Fruit fly (Drosophila melanogaster) whole organism, adult: ENCODE data around the gene pps.

Experiments used
- CG11617 ChIP-seq: fragments of 200-800 bp; sonication (Bioruptor generic); optimal IDR thresholded peaks from 2 replicates; lab custom pipeline; 2017; ENCODE audit warnings: mild to moderate bottlenecking, missing biosample characterization, missing genetic modification reagents, missing genetic modification characterization
- CG12768 ChIP-seq: fragments of 200-800 bp; sonication (Bioruptor generic); optimal IDR thresholded peaks from 2 replicates; lab custom pipeline; 2017; ENCODE audit warnings: missing biosample characterization, missing genetic modification characterization, mild to moderate bottlenecking, moderate library complexity, missing genetic modification reagents
- CG14711 ChIP-seq: fragments of 200-800 bp; sonication (Bioruptor generic); optimal IDR thresholded peaks from 2 replicates; lab custom pipeline; 2018; ENCODE audit warnings: missing biosample characterization, mild to moderate bottlenecking, missing genetic modification characterization, moderate library complexity
- CG1620 ChIP-seq: fragments of 200-800 bp; sonication (Bioruptor generic); optimal IDR thresholded peaks from 2 replicates; lab custom pipeline; 2016; ENCODE audit warnings: missing biosample characterization, missing genetic modification characterization
- CG33017 ChIP-seq: fragments of 200-800 bp; sonication (Bioruptor generic); optimal IDR thresholded peaks from 2 replicates; lab custom pipeline; 2018; ENCODE audit warnings: missing biosample characterization, mild to moderate bottlenecking, missing genetic modification characterization, moderate library complexity
- CG5204 ChIP-seq: fragments of 200-800 bp; sonication (Bioruptor generic); optimal IDR thresholded peaks from 2 replicates; lab custom pipeline; 2016; ENCODE audit warnings: missing biosample characterization, missing genetic modification characterization
- CG7045 ChIP-seq: fragments of 200-800 bp; sonication (Bioruptor generic); optimal IDR thresholded peaks from 2 replicates; lab custom pipeline; 2017; ENCODE audit warnings: missing biosample characterization, mild to moderate bottlenecking, missing genetic modification characterization
- CG7101 ChIP-seq: fragments of 200-800 bp; sonication (Bioruptor generic); optimal IDR thresholded peaks from 2 replicates; lab custom pipeline; 2018; ENCODE audit warnings: missing biosample characterization, mild to moderate bottlenecking, missing genetic modification characterization, moderate library complexity
- Clk ChIP-seq: fragments of 200-800 bp; sonication (Bioruptor generic); optimal IDR thresholded peaks from 2 replicates; lab custom pipeline; 2017; ENCODE audit warnings: missing biosample characterization, missing genetic modification characterization
- Crg-1 ChIP-seq: fragments of 200-800 bp; sonication (Bioruptor generic); optimal IDR thresholded peaks from 2 replicates; lab custom pipeline; 2016; ENCODE audit warnings: missing biosample characterization, missing genetic modification characterization
- Hr96 ChIP-seq: fragments of 200-800 bp; sonication (Bioruptor generic); optimal IDR thresholded peaks from 2 replicates; lab custom pipeline; 2016; ENCODE audit warnings: missing biosample characterization, missing genetic modification characterization
- Mnt ChIP-seq: fragments of 200-800 bp; sonication (Bioruptor generic); optimal IDR thresholded peaks from 2 replicates; lab custom pipeline; 2016; ENCODE audit warnings: missing biosample characterization, mild to moderate bottlenecking, missing genetic modification characterization
- bab1 ChIP-seq: fragments of 200-800 bp; sonication (Bioruptor generic); optimal IDR thresholded peaks from 3 replicates; lab custom pipeline; 2019; ENCODE audit warnings: missing biosample characterization, mild to moderate bottlenecking, missing genetic modification characterization, moderate library complexity
- cic ChIP-seq: fragments of 200-800 bp; sonication (Bioruptor generic); optimal IDR thresholded peaks from 2 replicates; lab custom pipeline; 2017; ENCODE audit warnings: missing biosample characterization, mild to moderate bottlenecking, missing genetic modification characterization, moderate library complexity
- cnc ChIP-seq, 2 experiments: fragments of >200 bp; optimal IDR thresholded peaks; 2 replicates each; lab custom pipeline; 2017
- kay ChIP-seq: fragments of 200-800 bp; sonication (Bioruptor generic); peaks from one replicate; lab custom pipeline; 2016; ENCODE audit warnings: missing biosample characterization, missing genetic modification characterization, borderline replicate concordance
- ovo ChIP-seq: fragments of 200-800 bp; sonication (Bioruptor generic); optimal IDR thresholded peaks from 2 replicates; lab custom pipeline; 2016; ENCODE audit warnings: missing biosample characterization, missing genetic modification characterization
- pad ChIP-seq: fragments of 200-800 bp; sonication (Bioruptor generic); optimal IDR thresholded peaks from 3 replicates; lab custom pipeline; 2017; ENCODE audit warnings: missing biosample characterization, missing genetic modification characterization, mild to moderate bottlenecking, moderate library complexity, missing genetic modification reagents
- tj ChIP-seq: fragments of 200-800 bp; sonication (Bioruptor generic); optimal IDR thresholded peaks from 3 replicates; lab custom pipeline; 2017; ENCODE audit warnings: missing biosample characterization, mild to moderate bottlenecking, missing genetic modification characterization, moderate library complexity
- toe ChIP-seq: fragments of 200-800 bp; sonication (Bioruptor generic); optimal IDR thresholded peaks from 2 replicates; lab custom pipeline; 2016; ENCODE audit warnings: missing biosample characterization, missing genetic modification characterization

The pps gene

DNA sequence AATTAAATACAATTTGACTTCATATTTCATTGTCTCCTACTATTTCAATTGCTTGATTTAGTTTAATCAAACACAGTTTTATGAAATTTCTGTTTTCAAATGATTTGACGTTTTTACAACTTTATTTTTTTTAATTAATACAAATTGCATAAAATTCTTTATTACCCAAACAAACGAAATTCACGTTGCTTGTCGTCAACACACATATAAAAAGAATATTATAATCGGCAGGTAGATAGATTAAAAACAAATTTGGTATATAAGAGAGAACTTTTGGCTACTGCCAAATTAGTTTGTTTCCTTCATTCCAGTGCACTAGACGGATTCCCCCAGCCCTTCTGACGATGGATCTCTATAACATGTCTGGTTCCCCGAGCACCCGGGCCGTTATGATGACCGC is 36.8 kb upstream of the pps start, which contains the start of gene GstD6:
Gene GstD6 (plus strand): TSS at position 301 of the 400 bp plus-strand sequence.
- TF ChIP-seq Hr96 (GFP tag; lab: Kevin White, UChicago), result no peak
- no peak for TF ChIP-seq Crg-1 (GFP tag; lab: Kevin White, UChicago)
- no peak for TF ChIP-seq tj (GFP tag; lab: Kevin White, UChicago)
- TF ChIP-seq kay (GFP tag; lab: Kevin White, UChicago), result no peak
- TF ChIP-seq ovo, result no peak
- no peak for TF ChIP-seq Mnt
- no peak for TF ChIP-seq CG33017 (tag; lab: Kevin White, UChicago)
- no peak for TF ChIP-seq cnc (optimal IDR thresholded peaks at IDR 0.05; lab: Kevin White, UChicago)
- no peak for TF ChIP-seq Clk
- TF ChIP-seq CG1620 (GFP tag; lab: Kevin White, UChicago), result no peak
- no peak for TF ChIP-seq cic (GFP tag; lab: Kevin White, UChicago)
- no peak for TF ChIP-seq CG7101 (tag; lab: Kevin White, UChicago)
- TF ChIP-seq CG12768 (GFP tag; lab: Kevin White, UChicago), result no peak
- TF ChIP-seq CG5204, result no peak
- no peak for TF ChIP-seq toe (GFP tag; lab: Kevin White, UChicago)
- TF ChIP-seq CG7045 (GFP tag; lab: Kevin White, UChicago), result no peak
- no peak for TF ChIP-seq CG14711 (tag; lab: Kevin White, UChicago)
- no peak for TF ChIP-seq pad (GFP tag; lab: Kevin White, UChicago)

DNA sequence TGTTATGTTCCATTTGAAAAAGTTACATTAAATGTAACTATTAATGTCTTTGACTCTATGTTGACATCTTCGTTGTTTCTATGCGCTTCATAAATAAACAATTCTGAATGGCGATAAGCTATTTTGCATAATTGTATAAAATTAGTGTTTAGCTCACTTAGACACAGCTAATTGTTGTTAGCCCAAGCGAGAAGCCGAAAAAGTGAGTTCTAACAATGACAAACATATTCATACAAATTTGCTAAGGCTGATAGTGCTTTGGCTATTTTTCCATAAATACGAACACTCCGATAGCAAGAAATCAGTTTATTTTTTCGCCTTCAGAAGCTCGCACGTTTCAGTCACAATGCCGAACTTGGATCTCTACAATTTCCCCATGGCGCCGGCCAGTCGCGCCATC is 35.4 kb upstream of the pps start, which contains the start of gene GstD7:
Gene GstD7 (plus strand): TSS at position 301 of the 400 bp plus-strand sequence.
- TF ChIP-seq kay (GFP tag; lab: Kevin White, UChicago) (peak; percentile 18), cnc (optimal IDR thresholded peaks at IDR 0.05; lab: Kevin White, UChicago) (no peak), ovo (no peak)

DNA sequence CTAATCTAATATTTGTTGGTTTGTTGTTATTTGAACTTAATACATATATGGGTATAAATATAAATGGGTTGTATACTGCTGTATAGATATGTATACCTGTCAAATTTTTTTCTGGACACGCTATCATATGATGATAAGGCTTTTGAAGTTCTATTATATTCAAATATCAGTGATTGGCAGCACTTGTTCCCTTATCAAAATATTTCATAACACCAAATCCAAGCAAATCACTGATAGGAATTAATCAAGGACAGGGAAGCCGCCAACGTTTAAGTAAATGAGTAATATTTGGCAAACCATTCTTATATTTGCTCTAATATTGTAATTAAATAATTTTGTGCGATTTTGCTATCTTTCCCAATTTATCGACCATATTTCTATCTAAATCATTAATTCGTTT is 34.4 kb upstream of the pps start:
- TF ChIP-seq ovo (no peak), Hr96 (GFP tag; lab: Kevin White, UChicago) (no peak), Mnt (no peak), CG14711 (tag; lab: Kevin White, UChicago) (no peak), cic (GFP tag; lab: Kevin White, UChicago) (no peak), Crg-1 (GFP tag; lab: Kevin White, UChicago) (no peak), CG1620 (GFP tag; lab: Kevin White, UChicago) (no peak), tj (GFP tag; lab: Kevin White, UChicago) (no peak), CG33017 (tag; lab: Kevin White, UChicago) (no peak), CG5204 (no peak), pad (GFP tag; lab: Kevin White, UChicago) (no peak), Clk (no peak)

DNA sequence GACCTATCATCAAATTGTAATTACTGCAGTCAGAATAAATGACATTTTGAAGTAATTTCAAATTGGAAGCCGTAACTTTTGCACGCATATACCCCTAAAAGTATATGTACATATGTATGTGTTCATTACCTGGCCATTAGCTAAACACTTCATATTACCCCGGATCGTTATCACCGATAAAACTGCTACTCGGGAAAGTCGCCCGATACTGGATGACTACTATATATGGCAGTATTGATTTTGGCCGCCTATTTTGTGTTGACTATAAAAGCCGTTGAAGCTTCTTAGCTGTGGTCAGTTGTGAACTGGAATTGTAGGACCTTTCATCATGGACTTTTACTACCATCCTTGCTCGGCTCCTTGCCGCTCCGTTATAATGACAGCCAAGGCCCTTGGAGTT is 33.9 kb upstream of the pps start, which contains the start of gene GstD8:
Gene GstD8 (plus strand): TSS at position 301 of the 400 bp plus-strand sequence.
- TF ChIP-seq CG12768 (GFP tag; lab: Kevin White, UChicago) (no peak), CG14711 (tag; lab: Kevin White, UChicago) (no peak), CG1620 (GFP tag; lab: Kevin White, UChicago) (no peak), Crg-1 (GFP tag; lab: Kevin White, UChicago) (no peak), CG7101 (tag; lab: Kevin White, UChicago) (no peak), ovo (no peak), CG7045 (GFP tag; lab: Kevin White, UChicago) (no peak), toe (GFP tag; lab: Kevin White, UChicago) (no peak), bab1 (no peak), cnc (optimal IDR thresholded peaks at IDR 0.05; lab: Kevin White, UChicago) (no peak), CG33017 (tag; lab: Kevin White, UChicago) (no peak), pad (GFP tag; lab: Kevin White, UChicago) (no peak), Mnt (no peak), Hr96 (GFP tag; lab: Kevin White, UChicago) (no peak), kay (GFP tag; lab: Kevin White, UChicago) (no peak), CG5204 (no peak), tj (GFP tag; lab: Kevin White, UChicago) (no peak), cic (GFP tag; lab: Kevin White, UChicago) (no peak), Clk (no peak), CG11617 (no peak)

DNA sequence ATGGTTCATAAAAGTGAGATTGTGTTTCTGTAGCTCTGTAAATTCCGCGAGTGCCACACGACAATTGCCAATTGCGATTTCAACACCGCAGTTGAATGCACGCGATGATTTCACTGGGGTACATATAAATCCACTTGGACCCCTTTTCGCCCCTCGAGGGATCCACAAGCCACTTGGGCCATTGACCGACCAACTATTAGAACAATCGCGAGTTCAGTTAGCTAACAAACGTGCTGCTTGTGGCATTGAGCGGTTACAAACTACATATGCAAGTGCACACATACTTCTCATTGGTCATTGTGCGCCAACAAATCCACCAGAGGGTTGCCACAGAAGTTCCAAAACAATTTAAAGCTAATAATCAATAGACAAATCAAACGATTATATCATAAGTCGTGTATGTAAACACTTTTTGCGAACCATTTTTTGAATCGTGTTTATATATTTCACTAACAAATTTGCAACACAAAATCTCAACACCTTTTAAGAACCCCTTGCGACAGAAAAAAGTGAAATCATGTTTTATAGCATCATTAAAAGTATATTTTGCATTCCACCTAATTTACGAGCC is 32.4 kb upstream of the pps start:
- TF ChIP-seq kay (GFP tag; lab: Kevin White, UChicago) (no peak), Crg-1 (GFP tag; lab: Kevin White, UChicago) (no peak), CG12768 (GFP tag; lab: Kevin White, UChicago) (peak; percentile 39), CG5204 (no peak), CG11617 (no peak)

DNA sequence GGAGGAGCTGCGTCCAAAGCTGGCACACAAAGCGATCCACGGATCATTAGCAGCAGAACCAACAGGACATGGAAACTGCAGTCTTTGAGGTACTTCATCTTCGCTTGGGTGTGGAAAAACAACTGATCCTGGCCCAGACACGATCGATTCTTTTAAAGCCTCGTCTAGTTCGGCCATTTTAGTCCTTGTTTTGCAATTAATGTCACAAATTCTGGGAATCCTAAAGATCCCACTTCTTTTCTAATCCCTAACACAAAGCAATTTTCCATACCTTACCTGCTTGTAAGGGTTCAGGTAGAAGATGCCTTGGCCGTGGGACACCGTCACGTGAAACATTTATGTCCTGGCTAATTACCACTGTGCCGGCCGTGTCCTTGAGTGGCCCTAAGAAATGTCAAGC is 31.1 kb upstream of the pps start, which contains the start of gene CG10035:
Gene CG10035 (minus strand): TSS at position 129 of the 400 bp plus-strand sequence.
- TF ChIP-seq Clk, result no peak
- TF ChIP-seq cic (GFP tag; lab: Kevin White, UChicago), result no peak
- TF ChIP-seq CG7101 (tag; lab: Kevin White, UChicago), result no peak
- no peak for TF ChIP-seq CG1620 (GFP tag; lab: Kevin White, UChicago)
- no peak for TF ChIP-seq CG5204
- no peak for TF ChIP-seq CG11617

DNA sequence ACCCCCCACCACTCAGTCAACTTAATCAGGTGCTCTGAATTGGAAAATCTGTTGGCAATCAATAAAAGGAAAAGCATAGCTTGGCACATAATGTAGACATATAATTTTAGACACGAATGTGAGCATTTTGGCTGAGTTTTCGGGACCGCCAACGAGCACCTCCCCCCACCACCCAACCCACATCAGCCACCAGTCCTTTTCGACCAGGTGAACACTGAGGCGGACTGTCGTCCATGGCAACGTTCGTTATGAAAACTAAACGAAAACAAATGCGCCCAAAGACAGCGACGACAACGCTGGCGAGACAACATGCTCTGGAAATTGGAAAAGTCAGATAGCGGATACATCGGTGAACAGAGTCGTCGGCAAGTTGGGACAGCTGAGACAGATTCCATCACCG is 30.6 kb upstream of the pps start, which contains the start of gene GstD11:
Gene GstD11 (plus strand): TSS at position 301 of the 400 bp plus-strand sequence.
- TF ChIP-seq CG7045 (GFP tag; lab: Kevin White, UChicago) (no peak), Clk (no peak), toe (GFP tag; lab: Kevin White, UChicago) (no peak), CG14711 (tag; lab: Kevin White, UChicago) (no peak), CG11617 (no peak), kay (GFP tag; lab: Kevin White, UChicago) (no peak), Crg-1 (GFP tag; lab: Kevin White, UChicago) (no peak), pad (GFP tag; lab: Kevin White, UChicago) (no peak), bab1 (no peak), CG33017 (tag; lab: Kevin White, UChicago) (no peak)
